Worm (Caenorhabditis elegans): Measurements from ENCODE around the gene unc-69.

unc-69 gene

ce11 chrIII:10337508-10338166 is 18.9 kb downstream of the unc-69 start, which contains the start of gene ttr-15 (continued):
- TF ChIP-seq nhr-90 (tag; optimal IDR thresholded peaks at IDR 0.05; ENCODE audit: poor library complexity) (peak; percentile 38), sptf-1 (tag; optimal IDR thresholded peaks at IDR 0.05) (no peak), nhr-11 (tag; optimal IDR thresholded peaks at IDR 0.05) (no peak), egl-27 (tag; optimal IDR thresholded peaks at IDR 0.05) (no peak), dpl-1 (GFP tag; optimal IDR thresholded peaks at IDR 0.05) (no peak), ces-1 (GFP tag; optimal IDR thresholded peaks at IDR 0.05) (no peak), fkh-8 (tag; optimal IDR thresholded peaks at IDR 0.05) (no peak), elt-2 (tag; optimal IDR thresholded peaks at IDR 0.05) (no peak), zip-4 (GFP tag; optimal IDR thresholded peaks at IDR 0.05) (no peak), ets-5 (GFP tag; IDR thresholded peaks at IDR 0.05) (no peak), jun-1 (tag; optimal IDR thresholded peaks at IDR 0.05) (no peak), nhr-77 (tag; optimal IDR thresholded peaks at IDR 0.05) (no peak), ztf-4 (tag; optimal IDR thresholded peaks at IDR 0.05) (no peak), efl-1 (optimal IDR thresholded peaks at IDR 0.05) (peak in 1 of 2 experiments; percentile 12), efl-1 (GFP tag; optimal IDR thresholded peaks at IDR 0.05 in 1 of 2) (peak in 1 of 2 experiments; percentile 92), ceh-63 (GFP tag; optimal IDR thresholded peaks at IDR 0.05) (no peak), lsy-2 (tag; optimal IDR thresholded peaks at IDR 0.05) (peak in 1 of 2 experiments; percentile 21), elt-3 (tag; optimal IDR thresholded peaks at IDR 0.05) (peak in 3 of 6 experiments; percentile 36 to 67 (median 48)), vab-15 (tag; optimal IDR thresholded peaks at IDR 0.05) (no peak), ceh-8 (GFP tag; optimal IDR thresholded peaks at IDR 0.05) (no peak), aly-2 (tag; optimal IDR thresholded peaks at IDR 0.05) (no peak), sup-37 (GFP tag; optimal IDR thresholded peaks at IDR 0.05) (no peak), snu-23 (GFP tag; optimal IDR thresholded peaks at IDR 0.05) (peak; percentile 36), dsc-1 (tag; optimal IDR thresholded peaks at IDR 0.05) (no peak), mab-9 (GFP tag; IDR thresholded peaks at IDR 0.05) (no peak), zag-1 (tag; optimal IDR thresholded peaks at IDR 0.05) (no peak), lin-13 (GFP tag; optimal IDR thresholded peaks at IDR 0.05) (no peak), mep-1 (tag; optimal IDR thresholded peaks at IDR 0.05) (peak; percentile 41), pag-3 (tag; optimal IDR thresholded peaks at IDR 0.05; ENCODE audit: borderline replicate concordance, insufficient read depth) (no peak), hlh-4 (tag; optimal IDR thresholded peaks at IDR 0.05) (no peak), pqm-1 (tag; optimal IDR thresholded peaks at IDR 0.05) (no peak), unc-130 (tag; optimal IDR thresholded peaks at IDR 0.05) (no peak), unc-30 (tag; optimal IDR thresholded peaks at IDR 0.05) (no peak), rnt-1 (tag; optimal IDR thresholded peaks at IDR 0.05) (no peak), lin-15B (tag; optimal IDR thresholded peaks at IDR 0.05) (no peak), efl-3 (GFP tag; optimal IDR thresholded peaks at IDR 0.05) (no peak), lin-14 (GFP tag; optimal IDR thresholded peaks at IDR 0.05) (peak; percentile 77), lin-39 (tag; optimal IDR thresholded peaks at IDR 0.05) (no peak), nhr-19 (GFP tag; conservative IDR thresholded peaks at IDR 0.05) (no peak; the same call in 1 of the 2 replicates), aha-1 (tag; optimal IDR thresholded peaks at IDR 0.05) (no peak), nhr-237 (tag; optimal IDR thresholded peaks at IDR 0.05) (no peak), skn-1 (tag; optimal IDR thresholded peaks at IDR 0.05) (no peak), C04F5.9 (tag; optimal IDR thresholded peaks at IDR 0.05) (no peak), hlh-17 (GFP tag; optimal IDR thresholded peaks at IDR 0.05; ENCODE audit: borderline replicate concordance) (no peak), pax-3 (tag; optimal IDR thresholded peaks at IDR 0.05) (no peak), nhr-84 (tag; optimal IDR thresholded peaks at IDR 0.05) (no peak), fos-1 (tag; optimal IDR thresholded peaks at IDR 0.05) (peak; percentile 13), alr-1 (tag; optimal IDR thresholded peaks at IDR 0.05; ENCODE audit: borderline replicate concordance) (no peak), ceh-90 (tag; optimal IDR thresholded peaks at IDR 0.05) (no peak), nhr-20 (tag; optimal IDR thresholded peaks at IDR 0.05) (peak; percentile 63), ztf-11 (tag; optimal IDR thresholded peaks at IDR 0.05) (no peak), unc-62 (GFP tag; optimal IDR thresholded peaks at IDR 0.05) (no peak)
